Worm (Caenorhabditis elegans) whole organism, L4 larva: ENCODE results near the gene T21E8.5.
A peak's percentile ranks its signal among the peaks of the same experiment; 100 is the strongest.

Source experiments
- D1046.2 ChIP-seq: fragments of 200-800 bp; sonication (Bioruptor generic); IDR thresholded peaks from 2 replicates; pipeline ENCODE4 v1.3.6; 2022; ENCODE audit warnings: missing genetic modification characterization, missing compliant biosample characterization
- F44E2.7 ChIP-seq: fragments of 200-800 bp; sonication (Bioruptor generic); IDR thresholded peaks from 2 replicates; pipeline ENCODE4 v2.1.2; 2022; ENCODE audit warnings: missing genetic modification characterization, missing compliant biosample characterization
- R02D3.7 ChIP-seq: fragments of 150-350 bp; sonication (generic microtip); optimal IDR thresholded peaks from 3 replicates; lab custom pipeline; 2014; ENCODE audit warnings: missing biosample characterization, missing genetic modification characterization
- T20F7.1 ChIP-seq: fragments of 200-800 bp; sonication (Bioruptor generic); optimal IDR thresholded peaks from 2 replicates; lab custom pipeline; 2018; ENCODE audit warnings: mild to moderate bottlenecking, missing genetic modification characterization, missing compliant biosample characterization
- Y105C5A.15 ChIP-seq: fragments of 200-800 bp; sonication (Bioruptor generic); IDR thresholded peaks from 2 replicates; pipeline ENCODE4 v1.3.6; 2022; ENCODE audit warnings: missing genetic modification characterization, missing compliant biosample characterization
- ZK337.2 ChIP-seq: fragments of 200-800 bp; sonication (Bioruptor generic); IDR thresholded peaks from 2 replicates; pipeline ENCODE4 v1.3.6; 2022; ENCODE audit warnings: missing genetic modification reagents, missing genetic modification characterization, missing compliant biosample characterization
- ZK546.5 ChIP-seq, 2 experiments: sonication (generic microtip); optimal IDR thresholded peaks; 2 replicates each; lab custom pipeline; 2017; ENCODE audit warnings: missing biosample characterization in 2 of 2, missing genetic modification characterization in 2 of 2
- ama-1 ChIP-seq: fragments of 150-350 bp; optimal IDR thresholded peaks from 2 replicates; lab custom pipeline; 2014; ENCODE audit warnings: inconsistent platforms, mixed read lengths
- ceh-20 ChIP-seq: fragments of 200-800 bp; sonication (Bioruptor generic); IDR thresholded peaks from 2 replicates; pipeline ENCODE4 v1.3.6; 2022; ENCODE audit warnings: missing genetic modification reagents, missing genetic modification characterization, missing compliant biosample characterization
- ceh-28 ChIP-seq: fragments of 150-350 bp; optimal IDR thresholded peaks from 2 replicates; lab custom pipeline; 2014; ENCODE audit warnings: missing biosample characterization, missing genetic modification reagents, missing genetic modification characterization
- ceh-32 ChIP-seq: sonication (generic microtip); optimal IDR thresholded peaks from 2 replicates; lab custom pipeline; 2016; ENCODE audit warnings: mild to moderate bottlenecking, missing genetic modification characterization, missing compliant biosample characterization; ENCODE audit not compliant: poor library complexity
- ceh-62 ChIP-seq: sonication (generic microtip); optimal IDR thresholded peaks from 2 replicates; lab custom pipeline; 2017; ENCODE audit warnings: missing biosample characterization, missing genetic modification characterization
- daf-12 ChIP-seq: fragments of 150-350 bp; optimal IDR thresholded peaks from 2 replicates; lab custom pipeline; 2014; ENCODE audit warnings: missing biosample characterization, missing genetic modification reagents, missing genetic modification characterization
- daf-16 ChIP-seq, 3 experiments: sonication (generic microtip); optimal IDR thresholded peaks; 2 replicates each; lab custom pipeline; 2016 to 2017; ENCODE audit warnings: missing genetic modification characterization in 3 of 3, missing genetic modification reagents in 3 of 3, mild to moderate bottlenecking in 2 of 3, missing compliant biosample characterization in 2 of 3, missing biosample characterization in 1 of 3, moderate library complexity in 1 of 3
- daf-19 ChIP-seq: fragments of 200-800 bp; sonication (Bioruptor generic); conservative IDR thresholded peaks from 2 replicates; pipeline ENCODE4 v1.3.6; 2022; ENCODE audit warnings: missing genetic modification characterization, missing compliant biosample characterization
- dmd-8 ChIP-seq: fragments of 200-800 bp; sonication (Bioruptor generic); IDR thresholded peaks from 2 replicates; pipeline ENCODE4 v1.3.6; 2022; ENCODE audit warnings: missing genetic modification characterization, missing compliant biosample characterization
- dmd-9 ChIP-seq: fragments of 200-800 bp; sonication (Bioruptor generic); IDR thresholded peaks from 2 replicates; pipeline ENCODE4 v1.3.6; 2022; ENCODE audit warnings: missing genetic modification reagents, missing genetic modification characterization, missing compliant biosample characterization
- dve-1 ChIP-seq: sonication (generic microtip); optimal IDR thresholded peaks from 2 replicates; lab custom pipeline; 2017; ENCODE audit warnings: antibody characterized with exemption, mild to moderate bottlenecking, missing genetic modification characterization, missing compliant biosample characterization; ENCODE audit not compliant: insufficient read depth
- hlh-11 ChIP-seq: fragments of 200-800 bp; sonication (Bioruptor generic); optimal IDR thresholded peaks from 2 replicates; lab custom pipeline; 2018; ENCODE audit warnings: mild to moderate bottlenecking, missing genetic modification characterization, missing compliant biosample characterization
- jun-1 ChIP-seq: fragments of 150-350 bp; optimal IDR thresholded peaks from 2 replicates; lab custom pipeline; 2014; ENCODE audit warnings: missing biosample characterization, missing genetic modification reagents, missing genetic modification characterization
- lin-13 ChIP-seq: fragments of 150-350 bp; optimal IDR thresholded peaks from 2 replicates; lab custom pipeline; 2014; ENCODE audit warnings: missing biosample characterization, missing genetic modification reagents, missing genetic modification characterization
- lin-38 ChIP-seq: fragments of 200-800 bp; sonication (Bioruptor generic); IDR thresholded peaks from 2 replicates; pipeline ENCODE4 v1.3.6; 2022; ENCODE audit warnings: missing genetic modification reagents, missing genetic modification characterization, missing compliant biosample characterization
- madf-5 ChIP-seq, 2 experiments: fragments of 200-800 bp; sonication (Bioruptor generic); IDR thresholded peaks; 2 replicates each; pipeline ENCODE4 v1.3.6; 2022; ENCODE audit warnings: missing compliant biosample characterization in 2 of 2, missing genetic modification characterization in 2 of 2
- mdl-1 ChIP-seq, 2 experiments: fragments of 150-350 bp in 1 of 2; sonication (generic microtip) in 1 of 2; optimal IDR thresholded peaks; 2 replicates each; lab custom pipeline; 2014 to 2017; ENCODE audit warnings: missing biosample characterization in 2 of 2, missing genetic modification characterization in 2 of 2
- mep-1 ChIP-seq: fragments of 150-350 bp; sonication (generic microtip); optimal IDR thresholded peaks from 3 replicates; lab custom pipeline; 2014; ENCODE audit warnings: missing biosample characterization, missing genetic modification characterization
- mes-2 ChIP-seq: sonication (generic microtip); optimal IDR thresholded peaks from 2 replicates; lab custom pipeline; 2016; ENCODE audit warnings: missing genotype, mild to moderate bottlenecking, missing genetic modification characterization, missing compliant biosample characterization; ENCODE audit not compliant: poor library complexity, severe bottlenecking
- mxl-2 ChIP-seq: fragments of 200-800 bp; sonication (Bioruptor generic); conservative IDR thresholded peaks from 2 replicates; pipeline ENCODE4 v1.3.6; 2022; ENCODE audit warnings: missing genetic modification reagents, missing genetic modification characterization, missing compliant biosample characterization
- nhr-237 ChIP-seq: sonication (generic microtip); optimal IDR thresholded peaks from 2 replicates; lab custom pipeline; 2017; ENCODE audit warnings: missing biosample characterization, missing genetic modification characterization
- nhr-28 ChIP-seq: fragments of 150-350 bp; optimal IDR thresholded peaks from 2 replicates; lab custom pipeline; 2014; ENCODE audit warnings: missing biosample characterization, missing genetic modification characterization
- nhr-41 ChIP-seq: fragments of 200-800 bp; sonication (Bioruptor generic); IDR thresholded peaks from 2 replicates; pipeline ENCODE4 v1.3.6; 2022; ENCODE audit warnings: missing genetic modification reagents, missing genetic modification characterization, missing compliant biosample characterization
- nhr-6 ChIP-seq: fragments of 150-350 bp; optimal IDR thresholded peaks from 2 replicates; lab custom pipeline; 2014; ENCODE audit warnings: missing biosample characterization, missing genetic modification characterization
- nhr-77 ChIP-seq: fragments of 150-350 bp; optimal IDR thresholded peaks from 2 replicates; lab custom pipeline; 2014; ENCODE audit warnings: missing biosample characterization, missing genetic modification characterization
- pha-4 ChIP-seq, 2 experiments: fragments of 150-350 bp in 1 of 2; fragments of 200-800 bp in 1 of 2; sonication (Bioruptor generic) in 1 of 2; IDR thresholded peaks in 1 of 2; optimal IDR thresholded peaks in 1 of 2; 2 replicates each; pipeline versions ENCODE4 v1.3.6 to Lab custom; 2014 to 2022; ENCODE audit warnings: missing genetic modification characterization in 2 of 2, missing genetic modification reagents in 2 of 2, missing biosample characterization in 1 of 2, missing compliant biosample characterization in 1 of 2
- php-3 ChIP-seq: fragments of 200-800 bp; sonication (Bioruptor generic); IDR thresholded peaks from 2 replicates; pipeline ENCODE4 v1.3.6; 2022; ENCODE audit warnings: missing genetic modification reagents, missing genetic modification characterization, missing compliant biosample characterization
- sdz-12 ChIP-seq: fragments of 200-800 bp; sonication (Bioruptor generic); optimal IDR thresholded peaks from 2 replicates; lab custom pipeline; 2018; ENCODE audit warnings: mild to moderate bottlenecking, missing genetic modification characterization, missing compliant biosample characterization
- set-16 ChIP-seq: fragments of 200-800 bp; sonication (Bioruptor generic); IDR thresholded peaks from 2 replicates; pipeline ENCODE4 v1.3.6; 2022; ENCODE audit warnings: missing genetic modification reagents, missing genetic modification characterization, missing compliant biosample characterization
- snpc-4 ChIP-seq: fragments of 150-350 bp; optimal IDR thresholded peaks from 2 replicates; lab custom pipeline; 2014; ENCODE audit warnings: missing biosample characterization, missing genetic modification characterization
- spr-1 ChIP-seq: sonication (generic microtip); optimal IDR thresholded peaks from 2 replicates; lab custom pipeline; 2016; ENCODE audit warnings: mild to moderate bottlenecking, missing genetic modification characterization, missing compliant biosample characterization
- spr-3 ChIP-seq: fragments of 200-800 bp; sonication (Bioruptor generic); optimal IDR thresholded peaks from 2 replicates; lab custom pipeline; 2018; ENCODE audit warnings: mild to moderate bottlenecking, missing genetic modification characterization, missing compliant biosample characterization
- tra-1 ChIP-seq: fragments of 200-800 bp; sonication (Bioruptor generic); IDR thresholded peaks from 2 replicates; pipeline ENCODE4 v1.3.6; 2022; ENCODE audit warnings: missing genetic modification reagents, missing genetic modification characterization, missing compliant biosample characterization
- unc-130 ChIP-seq: sonication (generic microtip); optimal IDR thresholded peaks from 2 replicates; lab custom pipeline; 2016; ENCODE audit warnings: missing genetic modification reagents, missing genetic modification characterization, missing compliant biosample characterization
- unc-62 ChIP-seq, 3 experiments: fragments of 150-350 bp in 1 of 3; sonication (generic microtip); optimal IDR thresholded peaks in 2 of 3; peaks in 1 of 3; 1 replicate in 1 of 3; 2 replicates in 2 of 3; lab custom pipeline; 2014 to 2017; ENCODE audit warnings: missing biosample characterization in 3 of 3, missing genetic modification characterization in 3 of 3, missing genetic modification reagents in 3 of 3, missing genotype in 1 of 3
- zip-11 ChIP-seq: fragments of 200-800 bp; sonication (Bioruptor generic); IDR thresholded peaks from 2 replicates; pipeline ENCODE4 v1.3.6; 2022; ENCODE audit warnings: missing genetic modification characterization, missing compliant biosample characterization
- ztf-11 ChIP-seq: fragments of 150-350 bp; optimal IDR thresholded peaks from 2 replicates; lab custom pipeline; 2014; ENCODE audit warnings: missing biosample characterization, missing genetic modification characterization

The T21E8.5 gene

ce11 chrX:10916194-10916593 lies 30.2 kb downstream of the T21E8.5 start:
- no peak for TF ChIP-seq ceh-62
- no peak for TF ChIP-seq daf-16 (GFP tag; optimal IDR thresholded peaks at IDR 0.05; lab: Kevin White, UChicago)
- peak; percentile 95 for TF ChIP-seq daf-16 (tag; optimal IDR thresholded peaks at IDR 0.05; lab: Kevin White, UChicago)
- TF ChIP-seq ceh-28: no peak
- peak; percentile 45 for TF ChIP-seq nhr-28
- no peak for TF ChIP-seq daf-12 (tag; lab: Kevin White, UChicago)
- TF ChIP-seq hlh-11 (tag; lab: Kevin White, UChicago): peak; percentile 29
- TF ChIP-seq spr-1 (tag; lab: Kevin White, UChicago): no peak
- no peak for TF ChIP-seq php-3 (GFP tag; lab: Robert Waterston, UW)
- TF ChIP-seq ceh-20 (GFP tag; lab: Robert Waterston, UW): no peak
- TF ChIP-seq sdz-12 (GFP tag; lab: Kevin White, UChicago): no peak
- no peak for TF ChIP-seq tra-1 (GFP tag; lab: Robert Waterston, UW)
- peak; percentile 72 for TF ChIP-seq dve-1
- no peak for TF ChIP-seq T20F7.1 (GFP tag; lab: Kevin White, UChicago)

ce11 chrX:10919613-10920012 lies 33.6 kb downstream of the T21E8.5 start, which contains the start of gene nstp-9:
Gene nstp-9, minus strand, starts transcription at chrX:10919713.
- TF ChIP-seq snpc-4 (tag; lab: Kevin White, UChicago): no peak
- TF ChIP-seq daf-19 (GFP tag; lab: Robert Waterston, UW): no peak
- TF ChIP-seq ztf-11 (tag; lab: Kevin White, UChicago): no peak
- no peak for TF ChIP-seq lin-38 (GFP tag; lab: Robert Waterston, UW)
- TF ChIP-seq F44E2.7 (GFP tag; lab: Robert Waterston, UW): no peak
- no peak for TF ChIP-seq jun-1 (tag; lab: Kevin White, UChicago)
- TF ChIP-seq zip-11 (GFP tag; lab: Robert Waterston, UW): no peak
- no peak for TF ChIP-seq mes-2 (tag; lab: Kevin White, UChicago)
- no peak for TF ChIP-seq unc-130 (GFP tag; lab: Kevin White, UChicago)
- TF ChIP-seq nhr-6 (tag; lab: Kevin White, UChicago): no peak
- no peak for TF ChIP-seq dmd-9 (GFP tag; lab: Robert Waterston, UW)
- no peak for TF ChIP-seq lin-13 (GFP tag; lab: Kevin White, UChicago)
- no peak for TF ChIP-seq pha-4 (GFP tag; IDR thresholded peaks at IDR 0.05; lab: Robert Waterston, UW)
- TF ChIP-seq pha-4 (tag; optimal IDR thresholded peaks at IDR 0.05; lab: Kevin White, UChicago): no peak
- no peak for TF ChIP-seq ceh-32 (tag; lab: Kevin White, UChicago)
- no peak for TF ChIP-seq hlh-11 (tag; lab: Kevin White, UChicago)
- TF ChIP-seq ZK337.2: no peak
- no peak for TF ChIP-seq unc-62 (GFP tag; optimal IDR thresholded peaks at IDR 0.05 in 1 of 2; lab: Kevin White, UChicago)
- TF ChIP-seq unc-62 (tag; optimal IDR thresholded peaks at IDR 0.05; lab: Kevin White, UChicago): no peak

- TF ChIP-seq D1046.2 (GFP tag; lab: Robert Waterston, UW) (no peak), R02D3.7 (tag; lab: Kevin White, UChicago) (no peak), unc-62 (GFP tag; optimal IDR thresholded peaks at IDR 0.05 in 1 of 2; lab: Kevin White, UChicago) (peak in 1 of 2 experiments; percentile 95), unc-62 (tag; optimal IDR thresholded peaks at IDR 0.05; lab: Kevin White, UChicago) (no peak)
- TF ChIP-seq, all 104 proteins: peak for 1
These were observed 38.1 kb downstream of the T21E8.5 start for ce11 chrX:10924031-10924430.

- no peak for TF ChIP-seq mep-1
- no peak for TF ChIP-seq ZK337.2
- no peak for TF ChIP-seq nhr-41 (GFP tag; lab: Robert Waterston, UW)
- no peak for TF ChIP-seq dmd-9 (GFP tag; lab: Robert Waterston, UW)
- TF ChIP-seq nhr-77 (tag; lab: Kevin White, UChicago): no peak
- TF ChIP-seq mdl-1 (tag; optimal IDR thresholded peaks at IDR 0.05; lab: Kevin White, UChicago): no peak
- no peak for TF ChIP-seq set-16 (GFP tag; lab: Robert Waterston, UW)
- TF ChIP-seq spr-3 (GFP tag; lab: Kevin White, UChicago): no peak
- no peak for TF ChIP-seq ZK546.5 (tag; optimal IDR thresholded peaks at IDR 0.05; lab: Kevin White, UChicago)
- TF ChIP-seq T20F7.1 (GFP tag; lab: Kevin White, UChicago): no peak
- TF ChIP-seq mes-2 (tag; lab: Kevin White, UChicago): no peak
- no peak for TF ChIP-seq madf-5 (GFP tag; IDR thresholded peaks at IDR 0.05; lab: Robert Waterston, UW)
- no peak for TF ChIP-seq mxl-2 (GFP tag; lab: Robert Waterston, UW)
- TF ChIP-seq ama-1 (lab: Kevin White, UChicago): no peak
- TF ChIP-seq nhr-237 (tag; lab: Kevin White, UChicago): no peak
- TF ChIP-seq hlh-11 (tag; lab: Kevin White, UChicago): no peak
- no peak for TF ChIP-seq dmd-8 (GFP tag; lab: Robert Waterston, UW)
- no peak for TF ChIP-seq daf-12 (tag; lab: Kevin White, UChicago)
- no peak for TF ChIP-seq Y105C5A.15 (GFP tag; lab: Robert Waterston, UW)
- no peak for TF ChIP-seq D1046.2 (GFP tag; lab: Robert Waterston, UW)
- TF ChIP-seq, all 104 proteins: peak for 0
These were observed 41.2 kb downstream of the T21E8.5 start for ce11 chrX:10927136-10927535.
